ENCODE assay signal across 5 fruit fly cellular contexts in genomic region chrX:14805646-14806045, dm6.
TF ChIP-seq lines count a peak whose summit lies in the region.

No protein-coding gene starts in this region.

- TF ChIP-seq CTCF in whole organism, embryonic (GFP tag; optimal IDR thresholded peaks at IDR 0.05; lab: Kevin White, UChicago) = no peak

TF ChIP-seq in whole organism, adult, 20 proteins besides CTCF, POLR2A, EP300 and RAD21:
- TF ChIP-seq CG5204 (GFP tag; optimal IDR thresholded peaks at IDR 0.05; lab: Kevin White, UChicago) = no peak
- peak; percentile 19 for TF ChIP-seq CG14711 (tag; optimal IDR thresholded peaks at IDR 0.05; lab: Kevin White, UChicago)
- TF ChIP-seq ovo (GFP tag; optimal IDR thresholded peaks at IDR 0.05; lab: Kevin White, UChicago) = peak; percentile 90
- TF ChIP-seq toe (GFP tag; optimal IDR thresholded peaks at IDR 0.05; lab: Kevin White, UChicago) = peak; percentile 15
- TF ChIP-seq CG7101 (tag; optimal IDR thresholded peaks at IDR 0.05; lab: Kevin White, UChicago) = peak; percentile 72
- TF ChIP-seq CG11617 (GFP tag; optimal IDR thresholded peaks at IDR 0.05; lab: Kevin White, UChicago) = peak; percentile 52
- peak; percentile 48 for TF ChIP-seq pad (GFP tag; optimal IDR thresholded peaks at IDR 0.05; lab: Kevin White, UChicago)
- TF ChIP-seq CG1620 (GFP tag; optimal IDR thresholded peaks at IDR 0.05; lab: Kevin White, UChicago) = peak; percentile 60
- TF ChIP-seq tj (GFP tag; optimal IDR thresholded peaks at IDR 0.05; lab: Kevin White, UChicago) = no peak
- peak; percentile 60 for TF ChIP-seq cic (GFP tag; optimal IDR thresholded peaks at IDR 0.05; lab: Kevin White, UChicago)
- peak; percentile 27 for TF ChIP-seq Mnt (GFP tag; optimal IDR thresholded peaks at IDR 0.05; lab: Kevin White, UChicago)
- peak; percentile 83 for TF ChIP-seq Crg-1 (GFP tag; optimal IDR thresholded peaks at IDR 0.05; lab: Kevin White, UChicago)
- TF ChIP-seq bab1 (GFP tag; optimal IDR thresholded peaks at IDR 0.05; lab: Kevin White, UChicago) = no peak
- peak; percentile 47 for TF ChIP-seq CG7045 (GFP tag; optimal IDR thresholded peaks at IDR 0.05; lab: Kevin White, UChicago)
- no peak for TF ChIP-seq Clk (GFP tag; optimal IDR thresholded peaks at IDR 0.05; lab: Kevin White, UChicago)
- no peak for TF ChIP-seq CG33017 (tag; optimal IDR thresholded peaks at IDR 0.05; lab: Kevin White, UChicago)
- TF ChIP-seq Hr96 (GFP tag; optimal IDR thresholded peaks at IDR 0.05; lab: Kevin White, UChicago) = peak; percentile 0
- TF ChIP-seq CG12768 (GFP tag; optimal IDR thresholded peaks at IDR 0.05; lab: Kevin White, UChicago) = peak; percentile 18

TF ChIP-seq in whole organism, embryonic, 481 proteins besides CTCF, POLR2A, EP300 and RAD21 (continues in another document):
- TF ChIP-seq CG4424 (GFP tag; optimal IDR thresholded peaks at IDR 0.05; lab: Kevin White, UChicago) (no peak), fd64A (GFP tag; optimal IDR thresholded peaks at IDR 0.05; lab: Kevin White, UChicago) (peak; percentile 13), CG31441 (GFP tag; IDR thresholded peaks at IDR 0.05; lab: Robert Waterston, UW) (0 out of 2 replicates have a peak, but pooled peaks have one; percentile 21), CG10979 (tag; optimal IDR thresholded peaks at IDR 0.05; lab: Kevin White, UChicago) (peak; percentile 29), CG9727 (GFP tag; optimal IDR thresholded peaks at IDR 0.05; lab: Kevin White, UChicago) (peak; percentile 11), CG7839 (tag; optimal IDR thresholded peaks at IDR 0.05; lab: Kevin White, UChicago) (peak; percentile 38), dpn (GFP tag; optimal IDR thresholded peaks at IDR 0.05; lab: Kevin White, UChicago) (no peak), onecut (GFP tag; IDR thresholded peaks at IDR 0.05; lab: Robert Waterston, UW) (no peak), lola (GFP tag; optimal IDR thresholded peaks at IDR 0.05; lab: Kevin White, UChicago) (peak in 1 of 3 experiments; percentile 11), row (GFP tag; IDR thresholded peaks at IDR 0.05; lab: Robert Waterston, UW) (no peak), sqz (GFP tag; optimal IDR thresholded peaks at IDR 0.05; lab: Kevin White, UChicago) (no peak), Taf1 (GFP tag; IDR thresholded peaks at IDR 0.05; lab: Robert Waterston, UW) (no peak), CG10366 (GFP tag; IDR thresholded peaks at IDR 0.05; lab: Robert Waterston, UW) (peak; percentile 18; the same call in 1 of the 2 replicates), dmrt11E (tag; optimal IDR thresholded peaks at IDR 0.05; lab: Kevin White, UChicago) (peak; percentile 28), fd96Cb (tag; optimal IDR thresholded peaks at IDR 0.05; lab: Kevin White, UChicago) (peak; percentile 13), Sox100B (GFP tag; optimal IDR thresholded peaks at IDR 0.05; lab: Kevin White, UChicago) (peak; percentile 1), Ravus (GFP tag; IDR thresholded peaks at IDR 0.05; lab: Robert Waterston, UW) (no peak), E2f2 (GFP tag; IDR thresholded peaks at IDR 0.05; lab: Robert Waterston, UW) (no peak; the same call in 1 of the 2 replicates), CG3847 (GFP tag; IDR thresholded peaks at IDR 0.05; lab: Robert Waterston, UW) (no peak)

TF ChIP-seq in whole organism, prepupa, 60 proteins besides CTCF, POLR2A, EP300 and RAD21:
- TF ChIP-seq CG10631 (GFP tag; optimal IDR thresholded peaks at IDR 0.05; lab: Kevin White, UChicago) = peak; percentile 23
- no peak for TF ChIP-seq CG11902 (GFP tag; optimal IDR thresholded peaks at IDR 0.05; lab: Kevin White, UChicago)
- peak; percentile 2 for TF ChIP-seq CG10669 (GFP tag; optimal IDR thresholded peaks at IDR 0.05; lab: Kevin White, UChicago)
- no peak for TF ChIP-seq CG15336 (GFP tag; IDR thresholded peaks at IDR 0.05; lab: Robert Waterston, UW)
- no peak for TF ChIP-seq net (GFP tag; optimal IDR thresholded peaks at IDR 0.05; lab: Kevin White, UChicago)
- TF ChIP-seq CG6163 (GFP tag; IDR thresholded peaks at IDR 0.05; lab: Robert Waterston, UW) = peak; percentile 49; the same call in 1 of the 3 replicates
- peak; percentile 16 for TF ChIP-seq OdsH (GFP tag; optimal IDR thresholded peaks at IDR 0.05; lab: Kevin White, UChicago)
- TF ChIP-seq fd85E (GFP tag; optimal IDR thresholded peaks at IDR 0.05; lab: Kevin White, UChicago) = no peak
- TF ChIP-seq Hr4 (GFP tag; optimal IDR thresholded peaks at IDR 0.05; lab: Kevin White, UChicago) = peak; percentile 1
- TF ChIP-seq eg (GFP tag; IDR thresholded peaks at IDR 0.05; lab: Robert Waterston, UW) = peak; percentile 45; the same call in 2 of the 3 replicates
- no peak for TF ChIP-seq Eip75B (GFP tag; optimal IDR thresholded peaks at IDR 0.05; lab: Kevin White, UChicago)
- TF ChIP-seq pdm3 (GFP tag; optimal IDR thresholded peaks at IDR 0.05; lab: Kevin White, UChicago) = peak; percentile 4
- peak; percentile 54 for TF ChIP-seq Eip78C (GFP tag; lab: Kevin White, UChicago)
- TF ChIP-seq CG32006 (GFP tag; optimal IDR thresholded peaks at IDR 0.05; lab: Kevin White, UChicago) = peak; percentile 22
TF ChIP-seq in whole organism, prepupa: peak in this region for 9.

TF ChIP-seq in whole organism, pupa, 21 proteins besides CTCF, POLR2A, EP300 and RAD21:
- TF ChIP-seq Pif1A (GFP tag; optimal IDR thresholded peaks at IDR 0.05; lab: Kevin White, UChicago) = peak; percentile 18
- TF ChIP-seq CG4496 (GFP tag; IDR thresholded peaks at IDR 0.05; lab: Robert Waterston, UW) = peak; percentile 62
- TF ChIP-seq CG17806 (tag; optimal IDR thresholded peaks at IDR 0.05; lab: Kevin White, UChicago) = no peak
- TF ChIP-seq CG15710 (tag; optimal IDR thresholded peaks at IDR 0.05; lab: Kevin White, UChicago) = no peak
- TF ChIP-seq CG8301 (tag; optimal IDR thresholded peaks at IDR 0.05; lab: Kevin White, UChicago) = peak; percentile 15
- TF ChIP-seq Pif1B (GFP tag; optimal IDR thresholded peaks at IDR 0.05; lab: Kevin White, UChicago) = peak; percentile 9
- TF ChIP-seq Ets98B (GFP tag; IDR thresholded peaks at IDR 0.05; lab: Robert Waterston, UW) = peak; percentile 19; the same call in 1 of the 2 replicates
- TF ChIP-seq Snoo (tag; optimal IDR thresholded peaks at IDR 0.05; lab: Kevin White, UChicago) = no peak
TF ChIP-seq in whole organism, pupa: peak in this region for 5.

TF ChIP-seq in whole organism, wandering third instar larva, 38 proteins besides CTCF, POLR2A, EP300 and RAD21:
- TF ChIP-seq Hnf4 (GFP tag; optimal IDR thresholded peaks at IDR 0.05; lab: Kevin White, UChicago) (peak; percentile 65), sage (GFP tag; optimal IDR thresholded peaks at IDR 0.05; lab: Kevin White, UChicago) (no peak), Sp1 (GFP tag; optimal IDR thresholded peaks at IDR 0.05; lab: Kevin White, UChicago) (no peak), Hr83 (GFP tag; optimal IDR thresholded peaks at IDR 0.05; lab: Kevin White, UChicago; ENCODE audit: poor library complexity, severe bottlenecking) (peak; percentile 99), Jra (GFP tag; optimal IDR thresholded peaks at IDR 0.05; lab: Kevin White, UChicago) (peak; percentile 35), foxo (GFP tag; optimal IDR thresholded peaks at IDR 0.05; lab: Kevin White, UChicago) (peak in 1 of 2 experiments; percentile 33), psq (GFP tag; optimal IDR thresholded peaks at IDR 0.05; lab: Kevin White, UChicago) (peak; percentile 18), Myc (optimal IDR thresholded peaks at IDR 0.05; lab: Kevin White, UChicago) (no peak), N (GFP tag; optimal IDR thresholded peaks at IDR 0.05; lab: Kevin White, UChicago) (no peak), HLH106 (tag; optimal IDR thresholded peaks at IDR 0.05; lab: Kevin White, UChicago) (no peak), CG32264 (GFP tag; optimal IDR thresholded peaks at IDR 0.05; lab: Kevin White, UChicago) (no peak), tai (GFP tag; optimal IDR thresholded peaks at IDR 0.05; lab: Kevin White, UChicago) (peak; percentile 73), Hr78 (GFP tag; optimal IDR thresholded peaks at IDR 0.05; lab: Kevin White, UChicago) (no peak), GATAd (GFP tag; optimal IDR thresholded peaks at IDR 0.05; lab: Kevin White, UChicago) (peak; percentile 31), lola (GFP tag; optimal IDR thresholded peaks at IDR 0.05; lab: Kevin White, UChicago) (no peak), Dfd (GFP tag; optimal IDR thresholded peaks at IDR 0.05; lab: Kevin White, UChicago) (no peak), rgr (GFP tag; optimal IDR thresholded peaks at IDR 0.05; lab: Kevin White, UChicago) (peak; percentile 52), fru (GFP tag; optimal IDR thresholded peaks at IDR 0.05; lab: Kevin White, UChicago) (peak; percentile 27), Mio (GFP tag; optimal IDR thresholded peaks at IDR 0.05; lab: Kevin White, UChicago) (no peak), brk (GFP tag; optimal IDR thresholded peaks at IDR 0.05; lab: Kevin White, UChicago) (peak; percentile 62), jim (GFP tag; optimal IDR thresholded peaks at IDR 0.05; lab: Kevin White, UChicago) (peak; percentile 77), woc (GFP tag; optimal IDR thresholded peaks at IDR 0.05; lab: Kevin White, UChicago) (peak; percentile 1), dsf (GFP tag; optimal IDR thresholded peaks at IDR 0.05; lab: Kevin White, UChicago; ENCODE audit: borderline replicate concordance) (no peak), OdsH (GFP tag; optimal IDR thresholded peaks at IDR 0.05; lab: Kevin White, UChicago) (peak; percentile 46), h (GFP tag; optimal IDR thresholded peaks at IDR 0.05; lab: Kevin White, UChicago) (peak; percentile 64)
